Worm (Caenorhabditis elegans): ENCODE measurements around the gene ZK945.4.
A peak's percentile ranks its signal among the peaks of the same experiment; 100 is the strongest.

Gene ZK945.4

DNA sequence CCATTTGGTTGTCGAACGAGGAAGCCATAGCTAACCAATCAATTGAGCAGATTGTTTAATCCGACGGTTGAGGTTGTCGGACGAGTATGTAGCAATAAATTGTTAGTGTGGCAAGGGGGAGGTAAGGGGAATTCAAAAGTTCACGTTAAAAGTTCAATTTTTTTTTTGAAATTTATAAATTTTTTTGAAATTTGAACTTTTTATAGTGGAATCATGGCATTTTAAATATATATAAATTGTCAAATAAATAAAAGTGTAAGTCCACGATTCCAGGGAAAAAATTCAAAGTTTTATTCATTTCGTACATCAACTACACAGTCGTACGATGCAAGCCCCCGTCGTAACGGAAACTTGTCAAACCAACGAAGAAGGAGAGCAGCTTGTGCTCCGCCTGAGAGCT, 2.9 kb upstream of the ZK945.4 start, which contains the start of the genes ZK945.7 and ZK945.8:
TSS of gene ZK945.7 (minus strand) at position 101 of the 400 bp plus-strand sequence.
TSS of gene ZK945.8 (plus strand) at position 275 of the 400 bp plus-strand sequence.
- TF ChIP-seq efl-1 (optimal IDR thresholded peaks at IDR 0.05) (no peak), efl-1 (GFP tag; optimal IDR thresholded peaks at IDR 0.05 in 1 of 2) (peak in 1 of 2 experiments; percentile 82), lin-39 (tag; optimal IDR thresholded peaks at IDR 0.05) (no peak), nhr-85 (tag) (no peak)

DNA sequence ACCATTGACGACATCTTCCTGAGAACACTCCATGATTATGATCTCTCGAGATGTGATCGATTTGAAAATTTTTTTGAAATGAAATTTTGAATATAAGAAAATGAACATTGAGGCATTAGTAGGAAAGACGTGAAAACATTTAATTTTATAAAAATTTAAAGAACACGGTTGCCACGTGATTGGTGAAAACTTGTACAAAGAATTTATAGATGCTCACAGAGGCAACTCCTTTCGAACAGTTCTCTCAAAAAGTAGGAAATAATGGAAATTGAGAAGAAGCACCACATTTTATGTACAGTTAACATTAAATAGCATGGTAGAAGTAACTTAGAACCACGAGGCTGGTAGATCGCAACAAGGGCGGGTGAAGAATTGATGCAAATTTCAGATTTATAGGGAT, 1.4 kb upstream of the ZK945.4 start, which contains the start of gene ZK945.6:
TSS of gene ZK945.6 (minus strand) at position 101 of the 400 bp plus-strand sequence.
- TF ChIP-seq mef-2 (tag; optimal IDR thresholded peaks at IDR 0.05) (no peak), zag-1 (tag; optimal IDR thresholded peaks at IDR 0.05) (no peak), hlh-17 (GFP tag; optimal IDR thresholded peaks at IDR 0.05; ENCODE audit: borderline replicate concordance) (no peak)

DNA sequence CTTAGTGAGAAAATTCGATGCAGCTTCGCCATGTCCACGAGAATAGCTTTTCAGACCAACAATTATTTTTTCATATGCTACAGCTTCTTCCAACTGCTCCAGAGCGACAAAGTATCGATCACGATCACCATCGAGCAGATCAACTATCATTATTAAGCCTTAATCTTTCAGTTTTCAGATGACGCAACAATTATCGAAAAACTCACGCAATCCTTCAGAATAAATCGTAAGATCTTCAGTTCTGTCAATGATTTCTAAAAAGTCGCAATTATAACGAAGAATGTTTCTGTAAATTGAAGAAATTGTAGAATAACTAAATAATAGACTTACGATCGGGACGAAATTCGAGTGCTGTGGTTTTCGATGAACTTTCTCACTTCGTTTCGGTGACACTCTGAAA, 2.3 kb downstream of the ZK945.4 start:
- TF ChIP-seq nhr-11 (tag; optimal IDR thresholded peaks at IDR 0.05): no peak
- TF ChIP-seq fkh-4 (tag; optimal IDR thresholded peaks at IDR 0.05; ENCODE audit: borderline replicate concordance): no peak
- TF ChIP-seq vab-15 (tag; optimal IDR thresholded peaks at IDR 0.05): no peak
- no peak for TF ChIP-seq dsc-1 (tag; optimal IDR thresholded peaks at IDR 0.05)
- no peak for TF ChIP-seq nhr-28 (tag; optimal IDR thresholded peaks at IDR 0.05)
- no peak for TF ChIP-seq C04F5.9 (tag; optimal IDR thresholded peaks at IDR 0.05)
- no peak for TF ChIP-seq lin-39 (tag; optimal IDR thresholded peaks at IDR 0.05)
- TF ChIP-seq aly-2 (tag; optimal IDR thresholded peaks at IDR 0.05): no peak
- no peak for TF ChIP-seq C16A3.4 (tag; optimal IDR thresholded peaks at IDR 0.05)
- TF ChIP-seq nhr-90 (tag; optimal IDR thresholded peaks at IDR 0.05; ENCODE audit: poor library complexity): no peak

DNA sequence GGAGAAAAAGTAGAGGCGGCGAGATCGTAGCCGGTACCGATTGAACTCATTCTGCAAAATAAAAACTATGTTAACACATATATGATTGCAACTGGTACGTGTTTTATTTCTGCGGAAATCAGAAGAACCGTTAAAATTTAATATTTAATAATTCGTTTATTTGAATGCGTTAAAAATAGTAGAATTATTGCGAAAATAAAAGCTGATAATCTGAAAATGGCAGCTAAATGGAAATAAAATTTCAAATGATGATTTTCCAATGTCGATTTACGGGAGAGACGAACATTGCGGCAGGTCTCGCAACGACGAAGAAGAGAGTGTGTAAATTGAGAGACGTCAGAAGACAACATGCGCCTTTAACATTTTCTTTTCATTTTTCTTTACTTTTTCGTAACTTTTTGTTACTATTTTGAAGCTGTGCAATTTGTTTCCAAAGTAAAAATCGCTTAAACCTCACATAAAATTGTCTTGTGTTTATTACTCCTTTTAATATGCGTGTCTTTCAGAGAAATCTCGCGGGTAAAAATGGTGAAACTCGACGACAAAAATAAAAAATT, 5.6 kb downstream of the ZK945.4 start, which contains the start of the genes pas-7 and puf-12:
TSS of gene pas-7 (minus strand) at position 51 of the 557 bp plus-strand sequence.
TSS of gene puf-12 (plus strand) at position 507 of the 557 bp plus-strand sequence.
- TF ChIP-seq snu-23 (GFP tag; optimal IDR thresholded peaks at IDR 0.05) (peak; percentile 48), nhr-47 (tag; optimal IDR thresholded peaks at IDR 0.05) (no peak), lin-14 (GFP tag; optimal IDR thresholded peaks at IDR 0.05) (peak; percentile 37), zag-1 (tag; optimal IDR thresholded peaks at IDR 0.05) (no peak), unc-98 (GFP tag; IDR thresholded peaks at IDR 0.05) (no peak), ztf-11 (tag; optimal IDR thresholded peaks at IDR 0.05) (no peak), fkh-4 (tag; optimal IDR thresholded peaks at IDR 0.05; ENCODE audit: borderline replicate concordance) (no peak), nhr-84 (tag; optimal IDR thresholded peaks at IDR 0.05) (no peak), rnt-1 (tag; optimal IDR thresholded peaks at IDR 0.05) (no peak), aly-2 (tag; optimal IDR thresholded peaks at IDR 0.05) (no peak), nhr-12 (tag; optimal IDR thresholded peaks at IDR 0.05) (no peak), pax-3 (tag; optimal IDR thresholded peaks at IDR 0.05) (no peak), vab-15 (tag; optimal IDR thresholded peaks at IDR 0.05) (no peak), mep-1 (tag; optimal IDR thresholded peaks at IDR 0.05) (no peak), ceh-82 (tag; optimal IDR thresholded peaks at IDR 0.05) (peak in 1 of 3 experiments; percentile 20), ceh-63 (GFP tag; optimal IDR thresholded peaks at IDR 0.05) (no peak), grh-1 (GFP tag; IDR thresholded peaks at IDR 0.05) (no peak), hlh-4 (tag; optimal IDR thresholded peaks at IDR 0.05) (no peak), swsn-7 (tag; optimal IDR thresholded peaks at IDR 0.05) (no peak), unc-62 (GFP tag; optimal IDR thresholded peaks at IDR 0.05) (no peak), unc-130 (tag; optimal IDR thresholded peaks at IDR 0.05) (no peak), lir-3 (tag; optimal IDR thresholded peaks at IDR 0.05; ENCODE audit: poor library complexity) (no peak), snpc-4 (tag; optimal IDR thresholded peaks at IDR 0.05) (peak; percentile 15), nhr-85 (tag) (no peak), hlh-17 (GFP tag; optimal IDR thresholded peaks at IDR 0.05; ENCODE audit: borderline replicate concordance) (no peak), ama-1 (optimal IDR thresholded peaks at IDR 0.05) (no peak), C34B4.2 (tag; optimal IDR thresholded peaks at IDR 0.05) (no peak), C16A3.4 (tag; optimal IDR thresholded peaks at IDR 0.05) (peak; percentile 48), nhr-71 (tag; optimal IDR thresholded peaks at IDR 0.05) (no peak), xbp-1 (tag; optimal IDR thresholded peaks at IDR 0.05) (no peak), unc-30 (tag; optimal IDR thresholded peaks at IDR 0.05) (no peak), blmp-1 (tag; optimal IDR thresholded peaks at IDR 0.05) (no peak), elt-2 (tag; optimal IDR thresholded peaks at IDR 0.05) (no peak), C04F5.9 (tag; optimal IDR thresholded peaks at IDR 0.05) (no peak), lin-39 (tag; optimal IDR thresholded peaks at IDR 0.05) (no peak), mdl-1 (tag; optimal IDR thresholded peaks at IDR 0.05) (no peak), nhr-237 (tag; optimal IDR thresholded peaks at IDR 0.05) (no peak), lin-13 (GFP tag; optimal IDR thresholded peaks at IDR 0.05) (no peak), dpl-1 (GFP tag; optimal IDR thresholded peaks at IDR 0.05) (peak; percentile 24 to 67 (median 41))
